ENCODE assay signal across 2 fruit fly cellular contexts in the genomic region with DNA sequence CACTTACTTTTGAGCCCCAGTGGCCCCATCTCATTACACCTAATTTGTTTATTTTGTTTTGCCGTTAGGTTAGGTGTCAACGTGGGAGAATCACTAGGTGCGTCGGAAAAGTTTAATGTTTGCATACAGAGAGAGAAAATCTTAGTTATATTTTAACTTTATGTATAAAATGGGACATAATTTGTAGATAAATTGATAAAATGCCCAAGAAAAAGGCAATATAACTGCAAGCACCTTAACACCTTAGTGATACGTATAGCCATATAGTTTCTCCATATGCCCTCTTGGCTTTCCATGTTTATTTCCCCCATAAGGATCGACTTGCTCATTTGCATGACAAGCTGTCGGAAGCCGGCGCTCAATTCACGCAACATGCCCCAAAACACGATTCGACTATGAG.
TF ChIP-seq lines count a peak whose summit lies in the region.

No protein-coding gene starts in this region.

- no peak for TF ChIP-seq CTCF in whole organism, embryonic (GFP tag; optimal IDR thresholded peaks at IDR 0.05; lab: Kevin White, UChicago)

TF ChIP-seq in whole organism, embryonic, 481 proteins besides CTCF, POLR2A, EP300 and RAD21 (continues in another document):
- TF ChIP-seq Pdp1 (GFP tag; optimal IDR thresholded peaks at IDR 0.05; lab: Kevin White, UChicago) (no peak), Aef1 (GFP tag; IDR thresholded peaks at IDR 0.05; lab: Robert Waterston, UW) (no peak), ttk (GFP tag; IDR thresholded peaks at IDR 0.05; lab: Robert Waterston, UW) (no peak), Hmr (GFP tag; optimal IDR thresholded peaks at IDR 0.05; lab: Kevin White, UChicago) (no peak), CG8478 (optimal IDR thresholded peaks at IDR 0.05; lab: Kevin White, UChicago) (no peak), nerfin-2 (GFP tag; IDR thresholded peaks at IDR 0.05; lab: Robert Waterston, UW; ENCODE audit: partially characterized antibody) (no peak), CG12391 (tag; optimal IDR thresholded peaks at IDR 0.05; lab: Kevin White, UChicago) (no peak), crol (GFP tag; IDR thresholded peaks at IDR 0.05; lab: Robert Waterston, UW) (no peak), ems (GFP tag; optimal IDR thresholded peaks at IDR 0.05; lab: Kevin White, UChicago) (no peak), Antp (GFP tag; optimal IDR thresholded peaks at IDR 0.05; lab: Kevin White, UChicago) (no peak), row (GFP tag; IDR thresholded peaks at IDR 0.05; lab: Robert Waterston, UW) (peak; percentile 8; the same call in 1 of the 3 replicates), vvl (GFP tag; IDR thresholded peaks at IDR 0.05; lab: Robert Waterston, UW) (0 out of 2 replicates have a peak, but pooled peaks have one; percentile 28), Ravus (GFP tag; IDR thresholded peaks at IDR 0.05; lab: Robert Waterston, UW) (no peak), z (GFP tag; IDR thresholded peaks at IDR 0.05; lab: Robert Waterston, UW) (no peak), ci (GFP tag; IDR thresholded peaks at IDR 0.05; lab: Robert Waterston, UW) (no peak; the same call in 2 of the 3 replicates), CG8359 (GFP tag; optimal IDR thresholded peaks at IDR 0.05; lab: Kevin White, UChicago; ENCODE audit: borderline replicate concordance) (no peak), wdn (GFP tag; IDR thresholded peaks at IDR 0.05; lab: Robert Waterston, UW) (0 out of 2 replicates have a peak, but pooled peaks have one; percentile 36), D (optimal IDR thresholded peaks at IDR 0.05; lab: Kevin White, UChicago) (no peak), D (GFP tag; optimal IDR thresholded peaks at IDR 0.05; lab: Kevin White, UChicago) (no peak), Bdp1 (GFP tag; optimal IDR thresholded peaks at IDR 0.05; lab: Kevin White, UChicago) (no peak), dmrt11E (tag; optimal IDR thresholded peaks at IDR 0.05; lab: Kevin White, UChicago) (no peak), bbx (GFP tag; IDR thresholded peaks at IDR 0.05; lab: Robert Waterston, UW; ENCODE audit: partially characterized antibody) (no peak), Neu2 (GFP tag; optimal IDR thresholded peaks at IDR 0.05; lab: Kevin White, UChicago; ENCODE audit: borderline replicate concordance) (no peak), CG3726 (GFP tag; IDR thresholded peaks at IDR 0.05; lab: Robert Waterston, UW) (0 out of 3 replicates have a peak, but pooled peaks have one; percentile 16), disco-r (GFP tag; optimal IDR thresholded peaks at IDR 0.05; lab: Kevin White, UChicago) (no peak), CG8765 (GFP tag; IDR thresholded peaks at IDR 0.05; lab: Robert Waterston, UW) (no peak), Nf-YB (GFP tag; optimal IDR thresholded peaks at IDR 0.05; lab: Kevin White, UChicago) (no peak), unc-4 (GFP tag; IDR thresholded peaks at IDR 0.05; lab: Robert Waterston, UW; ENCODE audit: partially characterized antibody) (no peak), HmgZ (tag; optimal IDR thresholded peaks at IDR 0.05; lab: Kevin White, UChicago) (no peak), Dbx (GFP tag; IDR thresholded peaks at IDR 0.05; lab: Robert Waterston, UW) (no peak), Sox102F (GFP tag; optimal IDR thresholded peaks at IDR 0.05; lab: Kevin White, UChicago) (peak; percentile 6), MTF-1 (GFP tag; optimal IDR thresholded peaks at IDR 0.05; lab: Kevin White, UChicago; ENCODE audit: borderline replicate concordance) (no peak), mam (GFP tag; optimal IDR thresholded peaks at IDR 0.05; lab: Kevin White, UChicago) (no peak), chm (GFP tag; IDR thresholded peaks at IDR 0.05; lab: Robert Waterston, UW) (no peak), cad (GFP tag; optimal IDR thresholded peaks at IDR 0.05; lab: Kevin White, UChicago) (no peak), cato (GFP tag; optimal IDR thresholded peaks at IDR 0.05; lab: Kevin White, UChicago; ENCODE audit: borderline replicate concordance) (no peak), knrl (GFP tag; IDR thresholded peaks at IDR 0.05; lab: Robert Waterston, UW; ENCODE audit: partially characterized antibody) (no peak), CG11247 (GFP tag; IDR thresholded peaks at IDR 0.05; lab: Robert Waterston, UW) (no peak), ase (GFP tag; IDR thresholded peaks at IDR 0.05; lab: Robert Waterston, UW) (no peak), shn (GFP tag; optimal IDR thresholded peaks at IDR 0.05; lab: Kevin White, UChicago) (no peak), btn (GFP tag; optimal IDR thresholded peaks at IDR 0.05; lab: Kevin White, UChicago) (no peak), CG12769 (tag; optimal IDR thresholded peaks at IDR 0.05; lab: Kevin White, UChicago) (no peak), Dp (GFP tag; optimal IDR thresholded peaks at IDR 0.05; lab: Kevin White, UChicago) (no peak)

TF ChIP-seq in whole organism, prepupa, 60 proteins besides CTCF, POLR2A, EP300 and RAD21:
- TF ChIP-seq Ets96B (tag; optimal IDR thresholded peaks at IDR 0.05; lab: Kevin White, UChicago), result no peak
- no peak for TF ChIP-seq dac (GFP tag; optimal IDR thresholded peaks at IDR 0.05; lab: Kevin White, UChicago)
- TF ChIP-seq OdsH (GFP tag; optimal IDR thresholded peaks at IDR 0.05; lab: Kevin White, UChicago), result no peak
- no peak for TF ChIP-seq Eip93F (GFP tag; optimal IDR thresholded peaks at IDR 0.05; lab: Kevin White, UChicago)
- no peak for TF ChIP-seq svp (GFP tag; lab: Kevin White, UChicago)
- no peak for TF ChIP-seq CG34406 (GFP tag; optimal IDR thresholded peaks at IDR 0.05; lab: Kevin White, UChicago)
- TF ChIP-seq CG6792 (GFP tag; optimal IDR thresholded peaks at IDR 0.05; lab: Kevin White, UChicago), result no peak
- no peak for TF ChIP-seq Ets21C (GFP tag; optimal IDR thresholded peaks at IDR 0.05; lab: Kevin White, UChicago)
- TF ChIP-seq dsx (GFP tag; optimal IDR thresholded peaks at IDR 0.05; lab: Kevin White, UChicago; ENCODE audit: poor library complexity, severe bottlenecking), result no peak
- TF ChIP-seq CG11902 (GFP tag; optimal IDR thresholded peaks at IDR 0.05; lab: Kevin White, UChicago), result no peak
- peak; percentile 65 for TF ChIP-seq Eip78C (GFP tag; lab: Kevin White, UChicago)
- TF ChIP-seq CG8119 (GFP tag; IDR thresholded peaks at IDR 0.05; lab: Robert Waterston, UW), result 0 out of 3 replicates have a peak, but pooled peaks have one; percentile 27
- TF ChIP-seq CG15336 (GFP tag; IDR thresholded peaks at IDR 0.05; lab: Robert Waterston, UW), result 0 out of 2 replicates have a peak, but pooled peaks have one; percentile 32
- TF ChIP-seq CG3919 (GFP tag; optimal IDR thresholded peaks at IDR 0.05; lab: Kevin White, UChicago), result no peak
- TF ChIP-seq achi (GFP tag; optimal IDR thresholded peaks at IDR 0.05; lab: Kevin White, UChicago), result no peak
- no peak for TF ChIP-seq esn (GFP tag; optimal IDR thresholded peaks at IDR 0.05; lab: Kevin White, UChicago)
- TF ChIP-seq CG4318 (GFP tag; optimal IDR thresholded peaks at IDR 0.05; lab: Kevin White, UChicago), result no peak
- TF ChIP-seq Sox14 (GFP tag; optimal IDR thresholded peaks at IDR 0.05; lab: Kevin White, UChicago), result no peak
- no peak for TF ChIP-seq topi (GFP tag; optimal IDR thresholded peaks at IDR 0.05; lab: Kevin White, UChicago)
- TF ChIP-seq CG3032 (tag; optimal IDR thresholded peaks at IDR 0.05; lab: Kevin White, UChicago), result no peak
- peak; percentile 50 for TF ChIP-seq CG32006 (GFP tag; optimal IDR thresholded peaks at IDR 0.05; lab: Kevin White, UChicago)
- TF ChIP-seq Hr39 (GFP tag; optimal IDR thresholded peaks at IDR 0.05; lab: Kevin White, UChicago), result no peak
- no peak for TF ChIP-seq CG11762 (GFP tag; optimal IDR thresholded peaks at IDR 0.05; lab: Kevin White, UChicago; ENCODE audit: insufficient read depth)
- TF ChIP-seq net (GFP tag; optimal IDR thresholded peaks at IDR 0.05; lab: Kevin White, UChicago), result no peak
- peak; percentile 31 for TF ChIP-seq Hr4 (GFP tag; optimal IDR thresholded peaks at IDR 0.05; lab: Kevin White, UChicago)
- no peak for TF ChIP-seq CG11294 (GFP tag; IDR thresholded peaks at IDR 0.05; lab: Robert Waterston, UW)
- peak; percentile 40; the same call in 1 of the 3 replicates for TF ChIP-seq eg (GFP tag; IDR thresholded peaks at IDR 0.05; lab: Robert Waterston, UW)
- peak; percentile 16; the same call in 1 of the 3 replicates for TF ChIP-seq CG6163 (GFP tag; IDR thresholded peaks at IDR 0.05; lab: Robert Waterston, UW)
